Worm (Caenorhabditis elegans) whole organism, L4 larva: ENCODE measurements around the gene C16C8.10.

Experiments
- D1046.2 ChIP-seq: fragments of 200-800 bp; sonication (Bioruptor generic); IDR thresholded peaks from 2 replicates; pipeline ENCODE4 v1.3.6; 2022; ENCODE audit warnings: missing genetic modification characterization, missing compliant biosample characterization
- F26F4.8 ChIP-seq: fragments of 200-800 bp; sonication (Bioruptor generic); conservative IDR thresholded peaks from 2 replicates; pipeline ENCODE4 v1.3.6; 2022; ENCODE audit warnings: missing genetic modification characterization, missing compliant biosample characterization
- F44E2.7 ChIP-seq: fragments of 200-800 bp; sonication (Bioruptor generic); IDR thresholded peaks from 2 replicates; pipeline ENCODE4 v2.1.2; 2022; ENCODE audit warnings: missing genetic modification characterization, missing compliant biosample characterization
- F49E8.2 ChIP-seq: sonication (generic microtip); optimal IDR thresholded peaks from 2 replicates; lab custom pipeline; 2016; ENCODE audit warnings: missing compliant biosample characterization, mild to moderate bottlenecking, missing genetic modification characterization, borderline replicate concordance
- R02D3.7 ChIP-seq: fragments of 150-350 bp; sonication (generic microtip); optimal IDR thresholded peaks from 3 replicates; lab custom pipeline; 2014; ENCODE audit warnings: missing biosample characterization, missing genetic modification characterization
- T26A8.4 ChIP-seq: fragments of 200-800 bp; sonication (Bioruptor generic); IDR thresholded peaks from 2 replicates; pipeline ENCODE4 v1.3.6; 2022; ENCODE audit warnings: missing genetic modification characterization, missing compliant biosample characterization
- Y105C5A.15 ChIP-seq: fragments of 200-800 bp; sonication (Bioruptor generic); IDR thresholded peaks from 2 replicates; pipeline ENCODE4 v1.3.6; 2022; ENCODE audit warnings: missing genetic modification characterization, missing compliant biosample characterization
- Y48G9A.11 ChIP-seq: fragments of 200-800 bp; sonication (Bioruptor generic); IDR thresholded peaks from 2 replicates; pipeline ENCODE4 v1.3.6; 2022; ENCODE audit warnings: missing genetic modification reagents, missing genetic modification characterization, missing compliant biosample characterization
- Y5F2A.4 ChIP-seq: fragments of 200-800 bp; sonication (Bioruptor generic); optimal IDR thresholded peaks from 2 replicates; lab custom pipeline; 2018; ENCODE audit warnings: mild to moderate bottlenecking, missing genetic modification characterization, missing compliant biosample characterization
- ZK337.2 ChIP-seq: fragments of 200-800 bp; sonication (Bioruptor generic); IDR thresholded peaks from 2 replicates; pipeline ENCODE4 v1.3.6; 2022; ENCODE audit warnings: missing genetic modification reagents, missing genetic modification characterization, missing compliant biosample characterization
- ZK546.5 ChIP-seq, 2 experiments: sonication (generic microtip); optimal IDR thresholded peaks; 2 replicates each; lab custom pipeline; 2017; ENCODE audit warnings: missing biosample characterization in 2 of 2, missing genetic modification characterization in 2 of 2
- ama-1 ChIP-seq: fragments of 150-350 bp; optimal IDR thresholded peaks from 2 replicates; lab custom pipeline; 2014; ENCODE audit warnings: inconsistent platforms, mixed read lengths
- arid-1 ChIP-seq: fragments of 200-800 bp; sonication (Bioruptor generic); conservative IDR thresholded peaks from 2 replicates; pipeline ENCODE4 v1.3.6; 2022; ENCODE audit warnings: missing genetic modification reagents, missing genetic modification characterization, missing compliant biosample characterization
- ceh-28 ChIP-seq: fragments of 150-350 bp; optimal IDR thresholded peaks from 2 replicates; lab custom pipeline; 2014; ENCODE audit warnings: missing biosample characterization, missing genetic modification reagents, missing genetic modification characterization
- ceh-44 ChIP-seq: fragments of 200-800 bp; sonication (Bioruptor generic); IDR thresholded peaks from 2 replicates; pipeline ENCODE4 v1.3.6; 2022; ENCODE audit warnings: missing genetic modification reagents, missing genetic modification characterization, missing compliant biosample characterization
- ceh-62 ChIP-seq: sonication (generic microtip); optimal IDR thresholded peaks from 2 replicates; lab custom pipeline; 2017; ENCODE audit warnings: missing biosample characterization, missing genetic modification characterization
- ctbp-1 ChIP-seq: fragments of 200-800 bp; sonication (Bioruptor generic); IDR thresholded peaks from 2 replicates; pipeline ENCODE4 v1.3.6; 2022; ENCODE audit warnings: missing genetic modification reagents, missing genetic modification characterization, missing compliant biosample characterization
- daf-12 ChIP-seq: fragments of 150-350 bp; optimal IDR thresholded peaks from 2 replicates; lab custom pipeline; 2014; ENCODE audit warnings: missing biosample characterization, missing genetic modification reagents, missing genetic modification characterization
- daf-16 ChIP-seq, 3 experiments: sonication (generic microtip); optimal IDR thresholded peaks; 2 replicates each; lab custom pipeline; 2016 to 2017; ENCODE audit warnings: missing genetic modification characterization in 3 of 3, missing genetic modification reagents in 3 of 3, mild to moderate bottlenecking in 2 of 3, missing compliant biosample characterization in 2 of 3, missing biosample characterization in 1 of 3, moderate library complexity in 1 of 3
- daf-8 ChIP-seq: fragments of 200-800 bp; sonication (Bioruptor generic); IDR thresholded peaks from 2 replicates; pipeline ENCODE4 v1.3.6; 2022; ENCODE audit warnings: missing genetic modification characterization, missing compliant biosample characterization
- dmd-6 ChIP-seq: fragments of 200-800 bp; sonication (Bioruptor generic); IDR thresholded peaks from 2 replicates; pipeline ENCODE4 v1.3.6; 2022; ENCODE audit warnings: missing genetic modification reagents, missing genetic modification characterization, missing compliant biosample characterization
- egl-43 ChIP-seq: fragments of 200-800 bp; sonication (Bioruptor generic); IDR thresholded peaks from 2 replicates; pipeline ENCODE4 v1.3.6; 2022; ENCODE audit warnings: missing genetic modification reagents, missing genetic modification characterization, missing compliant biosample characterization
- fkh-10 ChIP-seq: fragments of 150-350 bp; optimal IDR thresholded peaks from 2 replicates; lab custom pipeline; 2014; ENCODE audit warnings: missing biosample characterization, missing genetic modification reagents, missing genetic modification characterization
- hif-1 ChIP-seq, 2 experiments: sonication (generic microtip); optimal IDR thresholded peaks; 2 replicates each; lab custom pipeline; 2016 to 2017; ENCODE audit warnings: missing compliant biosample characterization in 2 of 2, missing genetic modification characterization in 2 of 2, missing genetic modification reagents in 2 of 2, missing genotype in 2 of 2, mild to moderate bottlenecking in 1 of 2
- lim-7 ChIP-seq: fragments of 200-800 bp; sonication (Bioruptor generic); IDR thresholded peaks from 2 replicates; pipeline ENCODE4 v1.3.6; 2022; ENCODE audit warnings: missing genetic modification characterization, missing compliant biosample characterization
- lin-1 ChIP-seq: fragments of 200-800 bp; sonication (Bioruptor generic); IDR thresholded peaks from 2 replicates; pipeline ENCODE4 v1.3.6; 2022; ENCODE audit warnings: missing genetic modification reagents, missing genetic modification characterization, missing compliant biosample characterization
- lin-13 ChIP-seq: fragments of 150-350 bp; optimal IDR thresholded peaks from 2 replicates; lab custom pipeline; 2014; ENCODE audit warnings: missing biosample characterization, missing genetic modification reagents, missing genetic modification characterization
- lin-15B ChIP-seq: fragments of 150-350 bp; sonication (generic microtip); optimal IDR thresholded peaks from 3 replicates; lab custom pipeline; 2014; ENCODE audit warnings: missing biosample characterization, missing genetic modification characterization
- lin-38 ChIP-seq: fragments of 200-800 bp; sonication (Bioruptor generic); IDR thresholded peaks from 2 replicates; pipeline ENCODE4 v1.3.6; 2022; ENCODE audit warnings: missing genetic modification reagents, missing genetic modification characterization, missing compliant biosample characterization
- mdt-29 ChIP-seq: fragments of 200-800 bp; sonication (Bioruptor generic); IDR thresholded peaks from 2 replicates; pipeline ENCODE4 v1.3.6; 2022; ENCODE audit warnings: missing genetic modification reagents, missing genetic modification characterization, missing compliant biosample characterization
- nhr-10 ChIP-seq: fragments of 150-350 bp; optimal IDR thresholded peaks from 2 replicates; lab custom pipeline; 2014; ENCODE audit warnings: missing biosample characterization, missing genetic modification characterization
- nhr-102 ChIP-seq: sonication (generic microtip); optimal IDR thresholded peaks from 2 replicates; lab custom pipeline; 2016; ENCODE audit warnings: mild to moderate bottlenecking, missing genetic modification characterization, moderate library complexity, missing compliant biosample characterization
- nhr-28 ChIP-seq: fragments of 150-350 bp; optimal IDR thresholded peaks from 2 replicates; lab custom pipeline; 2014; ENCODE audit warnings: missing biosample characterization, missing genetic modification characterization
- nhr-42 ChIP-seq: fragments of 200-800 bp; sonication (Bioruptor generic); IDR thresholded peaks from 2 replicates; pipeline ENCODE4 v1.3.6; 2022; ENCODE audit warnings: missing genetic modification characterization, missing compliant biosample characterization
- nhr-48 ChIP-seq: sonication (generic microtip); optimal IDR thresholded peaks from 2 replicates; lab custom pipeline; 2016; ENCODE audit warnings: mild to moderate bottlenecking, missing genetic modification characterization, missing compliant biosample characterization
- nhr-77 ChIP-seq: fragments of 150-350 bp; optimal IDR thresholded peaks from 2 replicates; lab custom pipeline; 2014; ENCODE audit warnings: missing biosample characterization, missing genetic modification characterization
- php-3 ChIP-seq: fragments of 200-800 bp; sonication (Bioruptor generic); IDR thresholded peaks from 2 replicates; pipeline ENCODE4 v1.3.6; 2022; ENCODE audit warnings: missing genetic modification reagents, missing genetic modification characterization, missing compliant biosample characterization
- pqm-1 ChIP-seq: sonication (generic microtip); optimal IDR thresholded peaks from 2 replicates; lab custom pipeline; 2017; ENCODE audit warnings: missing biosample characterization, missing genetic modification characterization
- spr-3 ChIP-seq: fragments of 200-800 bp; sonication (Bioruptor generic); optimal IDR thresholded peaks from 2 replicates; lab custom pipeline; 2018; ENCODE audit warnings: mild to moderate bottlenecking, missing genetic modification characterization, missing compliant biosample characterization
- tag-97 ChIP-seq: fragments of 200-800 bp; sonication (Bioruptor generic); IDR thresholded peaks from 2 replicates; pipeline ENCODE4 v1.3.6; 2022; ENCODE audit warnings: missing genetic modification characterization, missing compliant biosample characterization
- unc-39 ChIP-seq: sonication (generic microtip); optimal IDR thresholded peaks from 2 replicates; lab custom pipeline; 2017; ENCODE audit warnings: missing biosample characterization, missing genetic modification characterization
- unc-62 ChIP-seq, 3 experiments: fragments of 150-350 bp in 1 of 3; sonication (generic microtip); optimal IDR thresholded peaks in 2 of 3; peaks in 1 of 3; 1 replicate in 1 of 3; 2 replicates in 2 of 3; lab custom pipeline; 2014 to 2017; ENCODE audit warnings: missing biosample characterization in 3 of 3, missing genetic modification characterization in 3 of 3, missing genetic modification reagents in 3 of 3, missing genotype in 1 of 3
- vab-7 ChIP-seq: fragments of 200-800 bp; sonication (Bioruptor generic); IDR thresholded peaks from 2 replicates; pipeline ENCODE4 v1.3.6; 2022; ENCODE audit warnings: missing genetic modification reagents, missing genetic modification characterization, missing compliant biosample characterization
- ztf-7 ChIP-seq: fragments of 150-350 bp; optimal IDR thresholded peaks from 2 replicates; lab custom pipeline; 2014; ENCODE audit warnings: missing biosample characterization, missing genetic modification characterization

C16C8.10 gene

DNA sequence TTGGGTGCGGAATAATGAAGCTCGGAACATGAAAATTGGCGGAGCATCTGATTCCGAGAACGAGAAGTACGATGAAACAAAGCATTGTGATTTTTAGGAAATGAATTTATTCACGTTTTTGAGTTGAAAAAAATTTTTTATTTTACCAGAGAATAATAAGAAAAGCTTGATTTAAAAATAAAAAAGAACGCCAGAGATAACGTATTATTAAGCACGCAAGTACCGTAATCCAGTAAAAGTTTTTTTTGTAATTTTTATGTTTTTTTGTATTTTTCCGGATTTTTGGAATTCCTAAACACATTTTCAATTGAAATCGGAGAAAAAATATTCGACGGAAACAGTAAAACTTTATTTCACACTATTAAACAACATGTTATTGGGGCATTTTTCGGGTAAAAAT, 21.3 kb downstream of the C16C8.10 start, which contains the start of gene C16C8.22:
Gene C16C8.22 (minus strand): TSS at position 101 of the 400 bp plus-strand sequence.
- TF ChIP-seq D1046.2 (GFP tag; lab: Robert Waterston, UW) (no peak), ama-1 (no peak), lim-7 (GFP tag; lab: Robert Waterston, UW) (no peak), ctbp-1 (no peak), arid-1 (GFP tag; lab: Robert Waterston, UW) (no peak), nhr-77 (tag; lab: Kevin White, UChicago) (no peak), pqm-1 (no peak), nhr-102 (tag; lab: Kevin White, UChicago) (no peak), F26F4.8 (GFP tag; lab: Robert Waterston, UW) (no peak), tag-97 (no peak), lin-15B (no peak), daf-12 (tag; lab: Kevin White, UChicago) (no peak), ceh-28 (tag; lab: Kevin White, UChicago) (no peak), unc-39 (tag; lab: Kevin White, UChicago) (no peak), ZK337.2 (GFP tag; lab: Robert Waterston, UW) (no peak), ceh-62 (tag; lab: Kevin White, UChicago) (no peak)
- TF ChIP-seq, all 104 proteins: peak for 0

DNA sequence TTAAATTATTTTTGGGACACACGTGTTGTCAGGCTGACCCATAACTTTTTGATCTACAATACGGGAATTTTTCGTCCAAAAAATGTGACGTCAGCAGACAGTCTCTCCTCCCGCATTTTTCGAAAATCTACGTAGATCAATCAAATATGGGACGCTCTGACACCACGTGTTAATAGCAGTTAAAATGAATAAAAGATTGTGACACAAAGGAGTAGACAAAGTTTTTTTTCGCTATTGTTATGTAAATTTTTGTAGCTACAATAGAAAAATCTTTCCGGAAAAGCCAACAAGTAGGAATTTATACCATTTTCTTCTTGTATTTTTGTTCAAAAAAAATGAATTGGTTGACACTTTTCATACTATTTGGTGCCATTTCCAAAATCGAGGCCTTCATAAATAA, 23.1 kb downstream of the C16C8.10 start, which contains the start of gene C16C8.27:
Gene C16C8.27 (plus strand): TSS at position 301 of the 400 bp plus-strand sequence.
- no peak for TF ChIP-seq lin-1
- TF ChIP-seq Y48G9A.11 (GFP tag; lab: Robert Waterston, UW) = no peak
- TF ChIP-seq fkh-10 (GFP tag; lab: Kevin White, UChicago) = no peak
- TF ChIP-seq lin-15B = no peak
- TF ChIP-seq unc-62 (GFP tag; optimal IDR thresholded peaks at IDR 0.05 in 1 of 2; lab: Kevin White, UChicago) = peak in 1 of 2 experiments; percentile 1
- no peak for TF ChIP-seq unc-62 (tag; optimal IDR thresholded peaks at IDR 0.05; lab: Kevin White, UChicago)
- TF ChIP-seq F26F4.8 (GFP tag; lab: Robert Waterston, UW) = no peak
- TF ChIP-seq, all 104 proteins: peak for 1

DNA sequence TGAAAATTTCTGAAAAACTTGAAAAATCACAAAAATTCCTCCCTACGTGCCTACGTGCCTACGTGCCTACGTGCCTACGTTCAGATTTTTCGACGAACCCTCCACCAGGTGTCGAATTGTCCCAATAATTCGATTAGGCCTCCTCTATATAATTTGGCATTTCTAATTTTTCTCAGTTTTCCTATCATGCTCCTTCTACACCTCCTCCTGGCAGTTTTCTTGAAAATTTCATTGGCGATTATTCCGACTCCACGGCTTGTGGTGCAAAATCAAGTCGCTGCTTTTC, 23.9 kb downstream of the C16C8.10 start, which contains the start of gene C16C8.17:
Gene C16C8.17 (plus strand): TSS at position 187 of the 286 bp plus-strand sequence.
- TF ChIP-seq Y5F2A.4 (GFP tag; lab: Kevin White, UChicago) (no peak), F44E2.7 (no peak), spr-3 (GFP tag; lab: Kevin White, UChicago) (no peak), lin-38 (no peak), F49E8.2 (tag; lab: Kevin White, UChicago) (no peak), daf-8 (GFP tag; lab: Robert Waterston, UW) (no peak), ceh-44 (GFP tag; lab: Robert Waterston, UW) (no peak), ZK546.5 (tag; optimal IDR thresholded peaks at IDR 0.05; lab: Kevin White, UChicago) (no peak), lin-1 (no peak), nhr-48 (tag; lab: Kevin White, UChicago) (no peak), Y105C5A.15 (no peak), ctbp-1 (no peak), nhr-10 (tag; lab: Kevin White, UChicago) (no peak), hif-1 (tag; optimal IDR thresholded peaks at IDR 0.05; lab: Kevin White, UChicago) (no peak), lin-13 (GFP tag; lab: Kevin White, UChicago) (no peak), D1046.2 (GFP tag; lab: Robert Waterston, UW) (no peak), mdt-29 (GFP tag; lab: Robert Waterston, UW) (no peak), nhr-42 (GFP tag; lab: Robert Waterston, UW) (no peak)

DNA sequence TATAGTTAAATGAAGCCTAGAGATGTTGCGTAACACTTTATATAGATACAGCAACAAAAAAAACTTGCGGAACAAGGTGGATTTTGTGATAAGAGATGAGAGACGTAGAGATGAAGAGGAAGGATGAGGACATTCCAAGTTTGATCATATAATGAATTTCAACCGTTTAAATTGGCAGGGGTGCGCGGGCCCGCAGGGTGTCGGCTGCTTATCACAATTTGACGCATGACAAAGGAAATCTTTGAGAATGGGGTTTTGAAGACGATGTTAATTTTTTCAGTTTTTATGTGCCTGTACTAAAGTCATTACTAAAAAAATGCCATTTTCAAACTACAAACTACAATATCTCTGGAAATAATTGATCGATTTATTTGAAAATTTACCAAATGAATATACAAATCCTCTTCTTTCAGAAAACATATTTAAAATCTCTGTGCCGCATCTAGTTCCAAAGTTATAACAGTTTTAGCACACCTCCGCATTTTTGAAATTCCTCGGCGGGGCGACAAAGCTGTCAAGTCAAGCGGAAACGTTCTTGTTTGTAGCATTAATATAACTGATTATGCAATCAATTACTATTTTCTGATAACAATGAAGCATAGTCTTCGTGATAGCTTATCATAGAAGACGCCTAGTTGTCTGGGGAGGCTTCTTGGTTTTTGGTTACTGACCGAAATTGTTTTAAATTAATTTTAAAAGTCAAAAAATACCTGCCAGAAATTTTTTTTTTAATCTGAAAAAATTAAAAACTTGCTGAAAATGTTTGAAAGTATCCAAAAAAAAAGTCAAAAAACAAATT, 24.4 kb downstream of the C16C8.10 start:
- TF ChIP-seq daf-16 (GFP tag; optimal IDR thresholded peaks at IDR 0.05; lab: Kevin White, UChicago) (no peak), daf-16 (tag; optimal IDR thresholded peaks at IDR 0.05; lab: Kevin White, UChicago) (no peak), T26A8.4 (GFP tag; lab: Robert Waterston, UW) (no peak), D1046.2 (GFP tag; lab: Robert Waterston, UW) (no peak), vab-7 (GFP tag; lab: Robert Waterston, UW) (no peak), nhr-10 (tag; lab: Kevin White, UChicago) (no peak), dmd-6 (GFP tag; lab: Robert Waterston, UW) (peak; percentile 63), R02D3.7 (tag; lab: Kevin White, UChicago) (no peak), lin-38 (no peak), nhr-28 (tag; lab: Kevin White, UChicago) (peak; percentile 60), hif-1 (tag; optimal IDR thresholded peaks at IDR 0.05; lab: Kevin White, UChicago) (no peak), ztf-7 (tag; lab: Kevin White, UChicago) (no peak), egl-43 (GFP tag; lab: Robert Waterston, UW) (no peak), php-3 (0 out of 2 replicates have a peak, but pooled peaks have one; percentile 22), pqm-1 (peak; percentile 55), Y48G9A.11 (GFP tag; lab: Robert Waterston, UW) (no peak)
